Worm (Caenorhabditis elegans): Measurements from ENCODE around the gene mac-1.

DNA sequence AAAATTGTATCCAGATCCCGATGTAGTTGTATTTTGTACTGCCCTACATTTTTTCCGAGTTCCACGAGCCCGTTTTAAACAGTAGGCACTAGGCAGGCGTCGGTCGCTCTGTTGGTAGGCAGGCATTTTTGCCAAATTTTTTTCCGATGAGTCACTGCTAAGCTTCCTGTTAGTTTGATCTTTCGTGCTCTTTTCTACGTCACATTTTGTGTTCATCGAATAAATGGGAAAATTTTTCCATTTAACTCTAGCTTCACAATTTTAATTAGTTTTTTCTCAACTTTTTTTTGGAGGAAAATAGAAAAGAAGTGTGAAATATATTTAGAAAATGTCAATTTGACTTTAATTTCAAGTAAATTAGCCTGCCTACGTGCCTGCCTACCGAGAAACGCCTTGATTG, 53.4 kb downstream of the mac-1 start:
- TF ChIP-seq ztf-29 (GFP tag; IDR thresholded peaks at IDR 0.05) (no peak), T22C8.4 (GFP tag; IDR thresholded peaks at IDR 0.05) (no peak), tab-1 (GFP tag; IDR thresholded peaks at IDR 0.05) (no peak), cog-1 (tag; optimal IDR thresholded peaks at IDR 0.05) (no peak), klf-2 (GFP tag; conservative IDR thresholded peaks at IDR 0.05) (no peak)
